Fruit fly (Drosophila melanogaster) whole organism, embryonic: Measurements from ENCODE around the gene CG31680.

Experiments used
- CG1024 ChIP-seq: fragments of 200-800 bp; sonication (Bioruptor generic); IDR thresholded peaks from 2 replicates; pipeline ENCODE4 v1.3.6; 2022; ENCODE audit warnings: missing biosample characterization, missing genetic modification characterization
- CG10959 ChIP-seq: fragments of 200-800 bp; sonication (Bioruptor generic); IDR thresholded peaks from 2 replicates; pipeline ENCODE4 v1.3.6; 2022; ENCODE audit warnings: missing biosample characterization, missing genetic modification characterization
- CG10979 ChIP-seq: fragments of 200-800 bp; sonication (Bioruptor generic); optimal IDR thresholded peaks from 2 replicates; lab custom pipeline; 2018; ENCODE audit warnings: missing biosample characterization, mild to moderate bottlenecking, missing genetic modification characterization, moderate library complexity
- CG12219 ChIP-seq: fragments of 200-800 bp; sonication (Bioruptor generic); optimal IDR thresholded peaks from 3 replicates; lab custom pipeline; 2018; ENCODE audit warnings: missing biosample characterization, mild to moderate bottlenecking, missing genetic modification characterization
- CG12299 ChIP-seq: fragments of 200-800 bp; sonication (Bioruptor generic); optimal IDR thresholded peaks from 2 replicates; lab custom pipeline; 2018; ENCODE audit warnings: missing biosample characterization, mild to moderate bottlenecking, missing genetic modification characterization
- CG14441 ChIP-seq: fragments of 200-800 bp; sonication (Bioruptor generic); IDR thresholded peaks from 2 replicates; pipeline ENCODE4 v1.3.6; 2022; ENCODE audit warnings: missing biosample characterization, missing genetic modification characterization
- CG15011 ChIP-seq: fragments of 200-800 bp; sonication (Bioruptor generic); optimal IDR thresholded peaks from 3 replicates; lab custom pipeline; 2018; ENCODE audit warnings: missing biosample characterization, mild to moderate bottlenecking, missing genetic modification characterization
- CG16813 ChIP-seq: fragments of 200-800 bp; sonication (Bioruptor generic); IDR thresholded peaks from 3 replicates; pipeline ENCODE4 v1.3.6; 2022; ENCODE audit warnings: missing biosample characterization, missing genetic modification characterization; ENCODE audit not compliant: partially characterized antibody
- CG17359 ChIP-seq: fragments of 200-800 bp; sonication (Bioruptor generic); optimal IDR thresholded peaks from 3 replicates; lab custom pipeline; 2018; ENCODE audit warnings: missing biosample characterization, mild to moderate bottlenecking, missing genetic modification characterization, moderate library complexity
- CG2199 ChIP-seq: fragments of 200-800 bp; sonication (Bioruptor generic); IDR thresholded peaks from 3 replicates; pipeline ENCODE4 v1.3.6; 2022; ENCODE audit warnings: missing biosample characterization, missing genetic modification characterization
- CG3407 ChIP-seq: fragments of 200-800 bp; sonication (Bioruptor generic); optimal IDR thresholded peaks from 2 replicates; lab custom pipeline; 2018; ENCODE audit warnings: missing biosample characterization, mild to moderate bottlenecking, missing genetic modification characterization
- CG3838 ChIP-seq: fragments of 200-800 bp; sonication (Bioruptor generic); optimal IDR thresholded peaks from 3 replicates; lab custom pipeline; 2016; ENCODE audit warnings: missing biosample characterization, missing genetic modification characterization
- CG7786 ChIP-seq: fragments of 200-800 bp; sonication (Bioruptor generic); optimal IDR thresholded peaks from 2 replicates; lab custom pipeline; 2016; ENCODE audit warnings: missing biosample characterization, missing genetic modification characterization
- CG8478 ChIP-seq: fragments of >200 bp; optimal IDR thresholded peaks from 2 replicates; lab custom pipeline; 2018
- Hmx ChIP-seq: fragments of 200-800 bp; sonication (Bioruptor generic); optimal IDR thresholded peaks from 2 replicates; lab custom pipeline; 2016; ENCODE audit warnings: missing biosample characterization, missing genetic modification characterization
- Hr78 ChIP-seq, 2 experiments: fragments of 200-800 bp in 1 of 2; fragments of >200 bp in 1 of 2; sonication (Bioruptor generic) in 1 of 2; optimal IDR thresholded peaks; 2 replicates each; lab custom pipeline; 2017 to 2019; ENCODE audit warnings: missing biosample characterization in 2 of 2, missing genetic modification characterization in 2 of 2, mild to moderate bottlenecking in 1 of 2, moderate library complexity in 1 of 2
- Jarid2 ChIP-seq: fragments of 200-800 bp; sonication (Bioruptor generic); optimal IDR thresholded peaks from 3 replicates; lab custom pipeline; 2017; ENCODE audit warnings: mild to moderate bottlenecking, missing biosample characterization, missing genetic modification reagents, missing genetic modification characterization
- Meics ChIP-seq: fragments of 200-800 bp; sonication (Bioruptor generic); optimal IDR thresholded peaks from 2 replicates; lab custom pipeline; 2017; ENCODE audit warnings: missing biosample characterization, mild to moderate bottlenecking, missing genetic modification characterization
- Mes4 ChIP-seq: fragments of 200-800 bp; sonication (Bioruptor generic); optimal IDR thresholded peaks from 2 replicates; lab custom pipeline; 2016; ENCODE audit warnings: missing biosample characterization, missing genetic modification characterization
- Ptx1 ChIP-seq: fragments of 200-800 bp; sonication (Bioruptor generic); IDR thresholded peaks from 2 replicates; pipeline ENCODE4 v1.3.6; 2022; ENCODE audit warnings: missing biosample characterization, missing genetic modification characterization
- Rfx ChIP-seq: fragments of 200-800 bp; sonication (Bioruptor generic); IDR thresholded peaks from 2 replicates; pipeline ENCODE4 v1.3.6; 2022; ENCODE audit warnings: missing biosample characterization, missing genetic modification characterization
- Tbp ChIP-seq: fragments of >200 bp; optimal IDR thresholded peaks from 2 replicates; lab custom pipeline; 2018; ENCODE audit warnings: missing biosample characterization, missing genetic modification characterization
- abd-A ChIP-seq: fragments of 200-800 bp; sonication (Bioruptor generic); optimal IDR thresholded peaks from 3 replicates; lab custom pipeline; 2019; ENCODE audit warnings: missing biosample characterization, mild to moderate bottlenecking, missing genetic modification characterization, moderate library complexity
- ap ChIP-seq: fragments of 200-800 bp; sonication (Bioruptor generic); IDR thresholded peaks from 2 replicates; pipeline ENCODE4 v1.3.6; 2022; ENCODE audit warnings: missing biosample characterization, missing genetic modification characterization
- bowl ChIP-seq: fragments of 200-800 bp; sonication (Bioruptor generic); IDR thresholded peaks from 2 replicates; pipeline ENCODE4 v1.3.6; 2022; ENCODE audit warnings: missing biosample characterization, missing genetic modification characterization
- cato ChIP-seq: fragments of 200-800 bp; sonication (Bioruptor generic); optimal IDR thresholded peaks from 2 replicates; lab custom pipeline; 2016; ENCODE audit warnings: missing biosample characterization, missing genetic modification characterization, borderline replicate concordance
- chm ChIP-seq: fragments of 200-800 bp; sonication (Bioruptor generic); IDR thresholded peaks from 2 replicates; pipeline ENCODE4 v1.3.6; 2022; ENCODE audit warnings: missing biosample characterization, missing genetic modification characterization
- da ChIP-seq: fragments of 200-800 bp; sonication (Bioruptor generic); optimal IDR thresholded peaks from 2 replicates; lab custom pipeline; 2016; ENCODE audit warnings: missing biosample characterization, missing genetic modification characterization
- dimm ChIP-seq: fragments of 200-800 bp; sonication (Bioruptor generic); IDR thresholded peaks from 2 replicates; pipeline ENCODE4 v1.3.6; 2022; ENCODE audit warnings: missing biosample characterization, missing genetic modification characterization
- dmrt11E ChIP-seq: fragments of 200-800 bp; sonication (Bioruptor generic); optimal IDR thresholded peaks from 3 replicates; lab custom pipeline; 2018; ENCODE audit warnings: missing biosample characterization, mild to moderate bottlenecking, missing genetic modification characterization, moderate library complexity
- fd96Cb ChIP-seq: fragments of 200-800 bp; sonication (Bioruptor generic); optimal IDR thresholded peaks from 2 replicates; lab custom pipeline; 2018; ENCODE audit warnings: missing biosample characterization, mild to moderate bottlenecking, missing genetic modification characterization, moderate library complexity
- her ChIP-seq: fragments of 200-800 bp; sonication (Bioruptor generic); optimal IDR thresholded peaks from 2 replicates; lab custom pipeline; 2016; ENCODE audit warnings: missing biosample characterization, missing genetic modification characterization
- hkb ChIP-seq, 2 experiments: fragments of 200-800 bp in 1 of 2; fragments of >200 bp in 1 of 2; sonication (Bioruptor generic) in 1 of 2; IDR thresholded peaks in 1 of 2; optimal IDR thresholded peaks in 1 of 2; 2 replicates each; pipeline versions ENCODE4 v1.3.6 to Lab custom; 2017 to 2022; ENCODE audit warnings: missing biosample characterization in 1 of 2, missing genetic modification characterization in 1 of 2
- kay ChIP-seq: fragments of 200-800 bp; sonication (Bioruptor generic); optimal IDR thresholded peaks from 2 replicates; lab custom pipeline; 2016; ENCODE audit warnings: missing biosample characterization, missing genetic modification characterization
- lmd ChIP-seq: fragments of 200-800 bp; sonication (Bioruptor generic); IDR thresholded peaks from 2 replicates; pipeline ENCODE4 v1.3.6; 2022; ENCODE audit warnings: missing biosample characterization, missing genetic modification characterization
- mirr ChIP-seq: fragments of 200-800 bp; sonication (Bioruptor generic); optimal IDR thresholded peaks from 3 replicates; lab custom pipeline; 2018; ENCODE audit warnings: missing biosample characterization, mild to moderate bottlenecking, missing genetic modification characterization
- nau ChIP-seq: fragments of 200-800 bp; sonication (Bioruptor generic); optimal IDR thresholded peaks from 3 replicates; lab custom pipeline; 2017; ENCODE audit warnings: missing biosample characterization, mild to moderate bottlenecking, missing genetic modification characterization, missing genetic modification reagents
- nmo ChIP-seq: fragments of 200-800 bp; sonication (Bioruptor generic); optimal IDR thresholded peaks from 2 replicates; lab custom pipeline; 2018; ENCODE audit warnings: missing biosample characterization, mild to moderate bottlenecking, missing genetic modification characterization, moderate library complexity
- otp ChIP-seq: fragments of 200-800 bp; sonication (Bioruptor generic); IDR thresholded peaks from 3 replicates; pipeline ENCODE4, ENCODE4 v1.3.6; 2022; ENCODE audit warnings: missing biosample characterization, missing genetic modification characterization
- prd ChIP-seq, 3 experiments: fragments of >200 bp in 2 of 3; fragments of 200-800 bp in 1 of 3; sonication (Bioruptor generic) in 1 of 3; optimal IDR thresholded peaks in 2 of 3; IDR thresholded peaks in 1 of 3; 2 replicates in 2 of 3; 3 replicates in 1 of 3; pipeline versions ENCODE4 v1.3.6 to Lab custom; 2017 to 2022; ENCODE audit warnings: missing biosample characterization in 1 of 3, missing genetic modification characterization in 1 of 3
- pum ChIP-seq: fragments of 200-800 bp; sonication (Bioruptor generic); optimal IDR thresholded peaks from 2 replicates; lab custom pipeline; 2016; ENCODE audit warnings: missing biosample characterization, missing genetic modification characterization
- scrt ChIP-seq: fragments of 200-800 bp; sonication (Bioruptor generic); optimal IDR thresholded peaks from 2 replicates; lab custom pipeline; 2018; ENCODE audit warnings: missing biosample characterization, mild to moderate bottlenecking, missing genetic modification characterization, moderate library complexity
- sna ChIP-seq: fragments of 200-800 bp; sonication (Bioruptor generic); IDR thresholded peaks from 2 replicates; pipeline ENCODE4 v1.3.6; 2022; ENCODE audit warnings: missing biosample characterization, missing genetic modification characterization; ENCODE audit not compliant: partially characterized antibody
- so ChIP-seq: fragments of 200-800 bp; sonication (Bioruptor generic); IDR thresholded peaks from 3 replicates; pipeline ENCODE4 v1.3.6; 2022; ENCODE audit warnings: missing biosample characterization, missing genetic modification characterization

Gene CG31680

dm6 chr2L:20656110-20656509 is 16.2 kb downstream of the CG31680 start, which contains the start of the genes brun and CG2614 (continued):
- peak; percentile 83 for TF ChIP-seq nmo (GFP tag; lab: Kevin White, UChicago)
- TF ChIP-seq Hmx: no peak
- TF ChIP-seq prd (optimal IDR thresholded peaks at IDR 0.05; lab: Kevin White, UChicago): no peak
- peak; percentile 91 for TF ChIP-seq prd (GFP tag; IDR thresholded peaks at IDR 0.05; lab: Robert Waterston, UW)
- TF ChIP-seq CG8478 (lab: Kevin White, UChicago): no peak
- peak; percentile 69 for TF ChIP-seq dmrt11E (tag; lab: Kevin White, UChicago)
- TF ChIP-seq CG12299 (tag; lab: Kevin White, UChicago): no peak
- no peak for TF ChIP-seq mirr (GFP tag; lab: Kevin White, UChicago)
- TF ChIP-seq CG10959: 0 out of 2 replicates have a peak, but pooled peaks have one; percentile 20
- TF ChIP-seq CG1024 (GFP tag; lab: Robert Waterston, UW): peak; percentile 37; the same call in 1 of the 2 replicates
- peak; percentile 62; the same call in 1 of the 3 replicates for TF ChIP-seq so (GFP tag; lab: Robert Waterston, UW)
- TF ChIP-seq CG3407 (GFP tag; lab: Kevin White, UChicago): no peak
- TF ChIP-seq CG2199 (GFP tag; lab: Robert Waterston, UW): no peak
- TF ChIP-seq Hr78 (GFP tag; optimal IDR thresholded peaks at IDR 0.05; lab: Kevin White, UChicago): no peak
- peak; percentile 39 for TF ChIP-seq cato (GFP tag; lab: Kevin White, UChicago)
- TF ChIP-seq da (GFP tag; lab: Kevin White, UChicago): peak; percentile 47
- TF ChIP-seq CG12219: no peak
- TF ChIP-seq scrt (GFP tag; lab: Kevin White, UChicago): peak; percentile 69
- TF ChIP-seq Rfx: peak; percentile 77; the same call in 1 of the 2 replicates
- TF ChIP-seq otp (GFP tag; lab: Robert Waterston, UW): peak; percentile 18; the same call in 1 of the 3 replicates
- TF ChIP-seq CG10979 (tag; lab: Kevin White, UChicago): peak; percentile 44
- TF ChIP-seq sna (GFP tag; lab: Robert Waterston, UW): peak; percentile 88
- no peak for TF ChIP-seq CG15011
- TF ChIP-seq Tbp: no peak
- peak; percentile 76 for TF ChIP-seq pum (GFP tag; lab: Kevin White, UChicago)
- no peak for TF ChIP-seq abd-A (tag; lab: Kevin White, UChicago)
- peak; percentile 88 for TF ChIP-seq Ptx1 (GFP tag; lab: Robert Waterston, UW)
- no peak for TF ChIP-seq bowl (GFP tag; lab: Robert Waterston, UW)
- no peak for TF ChIP-seq Meics (GFP tag; lab: Kevin White, UChicago)
- no peak for TF ChIP-seq fd96Cb (tag; lab: Kevin White, UChicago)
- TF ChIP-seq CG7786 (GFP tag; lab: Kevin White, UChicago): peak; percentile 65
- TF ChIP-seq hkb (optimal IDR thresholded peaks at IDR 0.05; lab: Kevin White, UChicago): no peak
- TF ChIP-seq hkb (GFP tag; IDR thresholded peaks at IDR 0.05; lab: Robert Waterston, UW): peak; percentile 56
- peak; percentile 59 for TF ChIP-seq lmd (GFP tag; lab: Robert Waterston, UW)
- no peak for TF ChIP-seq nau (GFP tag; lab: Kevin White, UChicago)
- TF ChIP-seq ap (GFP tag; lab: Robert Waterston, UW): peak; percentile 30; the same call in 1 of the 2 replicates
- peak; percentile 94 for TF ChIP-seq CG16813 (GFP tag; lab: Robert Waterston, UW)
- no peak for TF ChIP-seq dimm (GFP tag; lab: Robert Waterston, UW)
- peak; percentile 74 for TF ChIP-seq CG14441 (GFP tag; lab: Robert Waterston, UW)
- peak; percentile 52 for TF ChIP-seq CG17359 (tag; lab: Kevin White, UChicago)
- no peak for TF ChIP-seq chm
- TF ChIP-seq CG3838 (GFP tag; lab: Kevin White, UChicago): peak; percentile 24
- TF ChIP-seq Mes4 (GFP tag; lab: Kevin White, UChicago): peak; percentile 54
- peak; percentile 54 for TF ChIP-seq kay (GFP tag; lab: Kevin White, UChicago)
- peak; percentile 5 for TF ChIP-seq her (GFP tag; lab: Kevin White, UChicago)
- TF ChIP-seq Jarid2 (GFP tag; lab: Kevin White, UChicago): no peak
